Worm (Caenorhabditis elegans) whole organism, L4 larva: ENCODE results near the gene R02D5.10.

Source experiments
- aly-2 ChIP-seq: sonication (generic microtip); optimal IDR thresholded peaks from 2 replicates; lab custom pipeline; 2018; ENCODE audit warnings: missing biosample characterization, missing genetic modification characterization
- ceh-20 ChIP-seq: fragments of 200-800 bp; sonication (Bioruptor generic); IDR thresholded peaks from 2 replicates; pipeline ENCODE4 v1.3.6; 2022; ENCODE audit warnings: missing genetic modification reagents, missing genetic modification characterization, missing compliant biosample characterization
- ceh-62 ChIP-seq: sonication (generic microtip); optimal IDR thresholded peaks from 2 replicates; lab custom pipeline; 2017; ENCODE audit warnings: missing biosample characterization, missing genetic modification characterization
- ces-1 ChIP-seq: fragments of 150-350 bp; sonication (generic microtip); optimal IDR thresholded peaks from 4 replicates; lab custom pipeline; 2014; ENCODE audit warnings: missing biosample characterization, missing genetic modification reagents, missing genetic modification characterization
- dmd-9 ChIP-seq: fragments of 200-800 bp; sonication (Bioruptor generic); IDR thresholded peaks from 2 replicates; pipeline ENCODE4 v1.3.6; 2022; ENCODE audit warnings: missing genetic modification reagents, missing genetic modification characterization, missing compliant biosample characterization
- fkh-10 ChIP-seq: fragments of 150-350 bp; optimal IDR thresholded peaks from 2 replicates; lab custom pipeline; 2014; ENCODE audit warnings: missing biosample characterization, missing genetic modification reagents, missing genetic modification characterization
- hlh-11 ChIP-seq: fragments of 200-800 bp; sonication (Bioruptor generic); optimal IDR thresholded peaks from 2 replicates; lab custom pipeline; 2018; ENCODE audit warnings: mild to moderate bottlenecking, missing genetic modification characterization, missing compliant biosample characterization
- jun-1 ChIP-seq: fragments of 150-350 bp; optimal IDR thresholded peaks from 2 replicates; lab custom pipeline; 2014; ENCODE audit warnings: missing biosample characterization, missing genetic modification reagents, missing genetic modification characterization
- lin-13 ChIP-seq: fragments of 150-350 bp; optimal IDR thresholded peaks from 2 replicates; lab custom pipeline; 2014; ENCODE audit warnings: missing biosample characterization, missing genetic modification reagents, missing genetic modification characterization
- nhr-237 ChIP-seq: sonication (generic microtip); optimal IDR thresholded peaks from 2 replicates; lab custom pipeline; 2017; ENCODE audit warnings: missing biosample characterization, missing genetic modification characterization
- pha-4 ChIP-seq, 2 experiments: fragments of 150-350 bp in 1 of 2; fragments of 200-800 bp in 1 of 2; sonication (Bioruptor generic) in 1 of 2; IDR thresholded peaks in 1 of 2; optimal IDR thresholded peaks in 1 of 2; 2 replicates each; pipeline versions ENCODE4 v1.3.6 to Lab custom; 2014 to 2022; ENCODE audit warnings: missing genetic modification characterization in 2 of 2, missing genetic modification reagents in 2 of 2, missing biosample characterization in 1 of 2, missing compliant biosample characterization in 1 of 2
- sdz-12 ChIP-seq: fragments of 200-800 bp; sonication (Bioruptor generic); optimal IDR thresholded peaks from 2 replicates; lab custom pipeline; 2018; ENCODE audit warnings: mild to moderate bottlenecking, missing genetic modification characterization, missing compliant biosample characterization
- spr-3 ChIP-seq: fragments of 200-800 bp; sonication (Bioruptor generic); optimal IDR thresholded peaks from 2 replicates; lab custom pipeline; 2018; ENCODE audit warnings: mild to moderate bottlenecking, missing genetic modification characterization, missing compliant biosample characterization
- unc-62 ChIP-seq, 3 experiments: fragments of 150-350 bp in 1 of 3; sonication (generic microtip); optimal IDR thresholded peaks in 2 of 3; peaks in 1 of 3; 1 replicate in 1 of 3; 2 replicates in 2 of 3; lab custom pipeline; 2014 to 2017; ENCODE audit warnings: missing biosample characterization in 3 of 3, missing genetic modification characterization in 3 of 3, missing genetic modification reagents in 3 of 3, missing genotype in 1 of 3

ce11 chrV:14482728-14483210 lies 682 bp downstream of the R02D5.10 start, which contains the start of gene R02D5.3:
- TF ChIP-seq sdz-12 (GFP tag; lab: Kevin White, UChicago): no peak
- TF ChIP-seq unc-62 (GFP tag; optimal IDR thresholded peaks at IDR 0.05 in 1 of 2; lab: Kevin White, UChicago): no peak
- TF ChIP-seq unc-62 (tag; optimal IDR thresholded peaks at IDR 0.05; lab: Kevin White, UChicago): no peak
- TF ChIP-seq jun-1 (tag; lab: Kevin White, UChicago): no peak
- no peak for TF ChIP-seq nhr-237 (tag; lab: Kevin White, UChicago)
- no peak for TF ChIP-seq pha-4 (GFP tag; IDR thresholded peaks at IDR 0.05; lab: Robert Waterston, UW)
- TF ChIP-seq pha-4 (tag; optimal IDR thresholded peaks at IDR 0.05; lab: Kevin White, UChicago): no peak
- TF ChIP-seq dmd-9 (GFP tag; lab: Robert Waterston, UW): no peak
- no peak for TF ChIP-seq fkh-10
- no peak for TF ChIP-seq aly-2 (tag; lab: Kevin White, UChicago)
- no peak for TF ChIP-seq ceh-62 (tag; lab: Kevin White, UChicago)
- no peak for TF ChIP-seq ces-1 (GFP tag; lab: Kevin White, UChicago)
- TF ChIP-seq lin-13: no peak
- TF ChIP-seq spr-3 (GFP tag; lab: Kevin White, UChicago): no peak
- TF ChIP-seq hlh-11 (tag; lab: Kevin White, UChicago): no peak
- no peak for TF ChIP-seq ceh-20 (GFP tag; lab: Robert Waterston, UW)
